Fruit fly (Drosophila melanogaster) whole organism, embryonic: Measurements from ENCODE around the gene CG32074.

Experiments
- Atf-2 ChIP-seq: fragments of 200-800 bp; sonication (Bioruptor generic); optimal IDR thresholded peaks from 2 replicates; lab custom pipeline; 2016; ENCODE audit warnings: missing biosample characterization, missing genetic modification characterization
- CG10321 ChIP-seq: fragments of 200-800 bp; sonication (Bioruptor generic); IDR thresholded peaks from 2 replicates; pipeline ENCODE4 v1.3.6; 2022; ENCODE audit warnings: missing biosample characterization, missing genetic modification characterization
- CG10543 ChIP-seq: fragments of 200-800 bp; sonication (Bioruptor generic); optimal IDR thresholded peaks from 3 replicates; lab custom pipeline; 2017; ENCODE audit warnings: missing biosample characterization, mild to moderate bottlenecking, missing genetic modification characterization, moderate library complexity
- CG10979 ChIP-seq: fragments of 200-800 bp; sonication (Bioruptor generic); optimal IDR thresholded peaks from 2 replicates; lab custom pipeline; 2018; ENCODE audit warnings: missing biosample characterization, mild to moderate bottlenecking, missing genetic modification characterization, moderate library complexity
- CG11398 ChIP-seq: fragments of 200-800 bp; sonication (Bioruptor generic); optimal IDR thresholded peaks from 2 replicates; lab custom pipeline; 2016; ENCODE audit warnings: missing biosample characterization, missing genetic modification characterization
- CG13894 ChIP-seq: fragments of 200-800 bp; sonication (Bioruptor generic); optimal IDR thresholded peaks from 3 replicates; lab custom pipeline; 2018; ENCODE audit warnings: missing biosample characterization, mild to moderate bottlenecking, missing genetic modification characterization, moderate library complexity
- CG14965 ChIP-seq: fragments of 200-800 bp; sonication (Bioruptor generic); optimal IDR thresholded peaks from 2 replicates; lab custom pipeline; 2016; ENCODE audit warnings: missing biosample characterization, missing genetic modification characterization, borderline replicate concordance
- CG15269 ChIP-seq: fragments of 200-800 bp; sonication (Bioruptor generic); optimal IDR thresholded peaks from 2 replicates; lab custom pipeline; 2018; ENCODE audit warnings: missing biosample characterization, mild to moderate bottlenecking, missing genetic modification characterization, moderate library complexity
- CG18262 ChIP-seq: fragments of 200-800 bp; optimal IDR thresholded peaks from 3 replicates; lab custom pipeline; 2019; ENCODE audit warnings: missing biosample characterization, mild to moderate bottlenecking, missing genetic modification characterization, moderate library complexity
- CG3726 ChIP-seq: fragments of 200-800 bp; sonication (Bioruptor generic); IDR thresholded peaks from 3 replicates; pipeline ENCODE4, ENCODE4 v1.3.6; 2022; ENCODE audit warnings: missing biosample characterization, missing genetic modification characterization
- CG3847 ChIP-seq: fragments of 200-800 bp; sonication (Bioruptor generic); IDR thresholded peaks from 2 replicates; pipeline ENCODE4 v1.3.6; 2022; ENCODE audit warnings: missing biosample characterization, missing genetic modification characterization
- CG42726 ChIP-seq: fragments of 200-800 bp; sonication (Bioruptor generic); IDR thresholded peaks from 2 replicates; pipeline ENCODE4 v1.3.6; 2022; ENCODE audit warnings: missing biosample characterization, missing genetic modification characterization; ENCODE audit not compliant: partially characterized antibody
- CG6272 ChIP-seq: fragments of 200-800 bp; sonication (Bioruptor generic); IDR thresholded peaks from 2 replicates; pipeline ENCODE4 v1.3.6; 2022; ENCODE audit warnings: missing biosample characterization, missing genetic modification characterization
- CG7928 ChIP-seq: fragments of 200-800 bp; sonication (Bioruptor generic); optimal IDR thresholded peaks from 2 replicates; lab custom pipeline; 2017; ENCODE audit warnings: missing biosample characterization, mild to moderate bottlenecking, missing genetic modification characterization
- CG8765 ChIP-seq: fragments of 200-800 bp; sonication (Bioruptor generic); IDR thresholded peaks from 2 replicates; pipeline ENCODE4 v1.3.6; 2022; ENCODE audit warnings: missing biosample characterization, missing genetic modification characterization
- CG9437 ChIP-seq: fragments of 200-800 bp; sonication (Bioruptor generic); optimal IDR thresholded peaks from 2 replicates; lab custom pipeline; 2018; ENCODE audit warnings: missing biosample characterization, mild to moderate bottlenecking, missing genetic modification characterization
- CTCF ChIP-seq: fragments of 200-800 bp; sonication (Bioruptor generic); optimal IDR thresholded peaks from 2 replicates; lab custom pipeline; 2017; ENCODE audit warnings: missing biosample characterization, mild to moderate bottlenecking, missing genetic modification characterization, moderate library complexity
- Camta ChIP-seq: fragments of 200-800 bp; sonication (Bioruptor generic); optimal IDR thresholded peaks from 2 replicates; lab custom pipeline; 2016; ENCODE audit warnings: missing biosample characterization, missing genetic modification characterization
- ERR ChIP-seq: fragments of 200-800 bp; sonication (Bioruptor generic); optimal IDR thresholded peaks from 2 replicates; lab custom pipeline; 2016; ENCODE audit warnings: missing biosample characterization, missing genetic modification characterization
- HLH3B ChIP-seq: fragments of 200-800 bp; sonication (Bioruptor generic); IDR thresholded peaks from 2 replicates; pipeline ENCODE4 v1.3.6; 2022; ENCODE audit warnings: missing biosample characterization, missing genetic modification characterization
- HLH4C ChIP-seq: fragments of 200-800 bp; sonication (Bioruptor generic); IDR thresholded peaks from 3 replicates; pipeline ENCODE4 v1.3.6; 2022; ENCODE audit warnings: missing biosample characterization, missing genetic modification characterization; ENCODE audit not compliant: partially characterized antibody
- Lim3 ChIP-seq: fragments of 200-800 bp; sonication (Bioruptor generic); IDR thresholded peaks from 2 replicates; pipeline ENCODE4 v1.3.6; 2022; ENCODE audit warnings: missing biosample characterization, missing genetic modification characterization
- MTF-1 ChIP-seq: fragments of 200-800 bp; sonication (Bioruptor generic); optimal IDR thresholded peaks from 2 replicates; lab custom pipeline; 2018; ENCODE audit warnings: missing biosample characterization, mild to moderate bottlenecking, missing genetic modification characterization, borderline replicate concordance
- Mad ChIP-seq: fragments of 200-800 bp; sonication (Bioruptor generic); optimal IDR thresholded peaks from 2 replicates; lab custom pipeline; 2016; ENCODE audit warnings: missing biosample characterization, missing genetic modification characterization
- NfI ChIP-seq: fragments of 200-800 bp; sonication (Bioruptor generic); optimal IDR thresholded peaks from 3 replicates; lab custom pipeline; 2018; ENCODE audit warnings: missing biosample characterization, mild to moderate bottlenecking, missing genetic modification characterization, moderate library complexity
- Optix ChIP-seq: fragments of 200-800 bp; sonication (Bioruptor generic); IDR thresholded peaks from 3 replicates; pipeline ENCODE4 v1.3.6; 2022; ENCODE audit warnings: missing biosample characterization, missing genetic modification characterization
- Rfx ChIP-seq: fragments of 200-800 bp; sonication (Bioruptor generic); IDR thresholded peaks from 2 replicates; pipeline ENCODE4 v1.3.6; 2022; ENCODE audit warnings: missing biosample characterization, missing genetic modification characterization
- Tbp ChIP-seq: fragments of >200 bp; optimal IDR thresholded peaks from 2 replicates; lab custom pipeline; 2018; ENCODE audit warnings: missing biosample characterization, missing genetic modification characterization
- YL-1 ChIP-seq: fragments of 200-800 bp; sonication (Bioruptor generic); optimal IDR thresholded peaks from 3 replicates; lab custom pipeline; 2017; ENCODE audit warnings: missing biosample characterization, mild to moderate bottlenecking, missing genetic modification characterization
- al ChIP-seq: fragments of 200-800 bp; sonication (Bioruptor generic); IDR thresholded peaks from 2 replicates; pipeline ENCODE4 v1.3.6; 2022; ENCODE audit warnings: missing biosample characterization, missing genetic modification characterization
- amos ChIP-seq: fragments of 200-800 bp; sonication (Bioruptor generic); IDR thresholded peaks from 2 replicates; pipeline ENCODE4 v1.3.6; 2022; ENCODE audit warnings: missing biosample characterization, missing genetic modification characterization; ENCODE audit not compliant: partially characterized antibody
- ara ChIP-seq: fragments of 200-800 bp; sonication (Bioruptor generic); IDR thresholded peaks from 2 replicates; pipeline ENCODE4 v1.3.6; 2022; ENCODE audit warnings: missing biosample characterization, missing genetic modification characterization
- ase ChIP-seq: fragments of 200-800 bp; sonication (Bioruptor generic); IDR thresholded peaks from 3 replicates; pipeline ENCODE4 v1.3.6; 2022; ENCODE audit warnings: missing biosample characterization, missing genetic modification characterization
- bcd ChIP-seq: fragments of 200-800 bp; sonication (Bioruptor generic); optimal IDR thresholded peaks from 2 replicates; lab custom pipeline; 2017; ENCODE audit warnings: missing biosample characterization, mild to moderate bottlenecking, missing genetic modification characterization
- bsh ChIP-seq, 2 experiments: fragments of 200-800 bp; sonication (Bioruptor generic); optimal IDR thresholded peaks; 2 replicates each; lab custom pipeline; 2017 to 2018; ENCODE audit warnings: mild to moderate bottlenecking in 2 of 2, missing biosample characterization in 2 of 2, missing genetic modification characterization in 2 of 2, moderate library complexity in 1 of 2
- dmrt99B ChIP-seq: fragments of 200-800 bp; sonication (Bioruptor generic); optimal IDR thresholded peaks from 2 replicates; lab custom pipeline; 2018; ENCODE audit warnings: missing biosample characterization, mild to moderate bottlenecking, missing genetic modification characterization, moderate library complexity
- ems ChIP-seq: fragments of 200-800 bp; sonication (Bioruptor generic); optimal IDR thresholded peaks from 3 replicates; lab custom pipeline; 2016; ENCODE audit warnings: missing biosample characterization, missing genetic modification characterization
- eve ChIP-seq, 2 experiments: fragments of >200 bp; optimal IDR thresholded peaks; 2 replicates each; lab custom pipeline; 2017; ENCODE audit warnings: missing biosample characterization in 2 of 2, missing genetic modification characterization in 2 of 2
- exex ChIP-seq: fragments of 200-800 bp; sonication (Bioruptor generic); optimal IDR thresholded peaks from 4 replicates; lab custom pipeline; 2018; ENCODE audit warnings: missing biosample characterization, mild to moderate bottlenecking, missing genetic modification characterization, moderate library complexity
- gcm2 ChIP-seq: fragments of 200-800 bp; sonication (Bioruptor generic); optimal IDR thresholded peaks from 2 replicates; lab custom pipeline; 2016; ENCODE audit warnings: missing biosample characterization, missing genetic modification characterization
- h ChIP-seq: fragments of >200 bp; optimal IDR thresholded peaks from 2 replicates; lab custom pipeline; 2017
- ind ChIP-seq: fragments of 200-800 bp; sonication (Bioruptor generic); optimal IDR thresholded peaks from 3 replicates; lab custom pipeline; 2016; ENCODE audit warnings: missing biosample characterization, missing genetic modification characterization
- jigr1 ChIP-seq: fragments of 200-800 bp; sonication (Bioruptor generic); IDR thresholded peaks from 3 replicates; pipeline ENCODE4 v1.3.6; 2022; ENCODE audit warnings: missing biosample characterization, missing genetic modification characterization
- nau ChIP-seq: fragments of 200-800 bp; sonication (Bioruptor generic); optimal IDR thresholded peaks from 3 replicates; lab custom pipeline; 2017; ENCODE audit warnings: missing biosample characterization, mild to moderate bottlenecking, missing genetic modification characterization, missing genetic modification reagents
- oc ChIP-seq: fragments of 200-800 bp; sonication (Bioruptor generic); optimal IDR thresholded peaks from 2 replicates; lab custom pipeline; 2018; ENCODE audit warnings: missing biosample characterization, mild to moderate bottlenecking, missing genetic modification characterization, moderate library complexity
- odd ChIP-seq: fragments of 200-800 bp; sonication (Bioruptor generic); optimal IDR thresholded peaks from 2 replicates; lab custom pipeline; 2017; ENCODE audit warnings: missing biosample characterization, mild to moderate bottlenecking, missing genetic modification characterization
- pho ChIP-seq: fragments of 200-800 bp; sonication (Bioruptor generic); optimal IDR thresholded peaks from 2 replicates; lab custom pipeline; 2016; ENCODE audit warnings: missing biosample characterization, missing genetic modification characterization
- ranshi ChIP-seq: fragments of 200-800 bp; sonication (Bioruptor generic); IDR thresholded peaks from 2 replicates; pipeline ENCODE4 v1.3.6; 2022; ENCODE audit warnings: missing biosample characterization, missing genetic modification characterization
- repo ChIP-seq: fragments of 200-800 bp; sonication (Bioruptor generic); optimal IDR thresholded peaks from 2 replicates; lab custom pipeline; 2016; ENCODE audit warnings: missing biosample characterization, missing genetic modification characterization
- unpg ChIP-seq: fragments of 200-800 bp; sonication (Bioruptor generic); optimal IDR thresholded peaks from 3 replicates; lab custom pipeline; 2018; ENCODE audit warnings: missing biosample characterization, mild to moderate bottlenecking, missing genetic modification characterization, moderate library complexity
- zen ChIP-seq: fragments of 200-800 bp; sonication (Bioruptor generic); optimal IDR thresholded peaks from 3 replicates; lab custom pipeline; 2018; ENCODE audit warnings: missing biosample characterization, mild to moderate bottlenecking, missing genetic modification characterization, moderate library complexity

Gene CG32074

DNA sequence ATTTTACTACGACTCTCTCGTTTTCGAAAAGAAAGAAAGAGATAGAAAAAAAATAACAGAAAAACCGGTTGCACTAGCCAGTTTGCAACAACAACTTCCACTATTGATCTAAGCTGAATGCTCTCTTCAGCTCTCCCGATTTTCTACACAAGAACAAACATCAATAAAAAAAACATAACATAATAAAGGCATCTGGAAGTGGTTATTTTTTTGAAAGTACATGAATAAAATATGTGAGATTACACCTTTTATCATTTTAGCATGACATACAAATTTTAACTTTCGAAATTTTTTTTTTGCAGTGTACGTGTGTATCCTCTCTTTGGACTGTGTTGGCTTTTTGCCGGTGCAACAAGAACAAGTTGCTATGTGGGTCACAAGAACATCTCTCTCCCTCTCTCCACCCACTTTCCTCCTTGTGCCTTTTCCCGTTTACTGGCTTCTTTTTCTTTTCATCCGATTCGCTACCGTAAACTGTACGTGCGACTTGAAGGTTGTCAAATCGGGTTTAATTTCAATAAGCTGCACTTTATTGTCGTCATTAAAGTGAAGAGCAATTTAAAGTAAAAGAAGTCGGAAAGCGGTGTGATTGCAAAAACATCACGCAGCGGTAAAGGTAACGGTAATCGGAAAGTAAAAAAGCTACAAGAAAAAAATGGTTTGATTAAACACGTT lies 47.4 kb downstream of the CG32074 start (continued):
- no peak for TF ChIP-seq amos
- TF ChIP-seq ERR = peak; percentile 87
- peak in 1 of 2 experiments; percentile 72 for TF ChIP-seq eve (GFP tag; optimal IDR thresholded peaks at IDR 0.05; lab: Kevin White, UChicago)
- TF ChIP-seq Lim3 (GFP tag; lab: Robert Waterston, UW) = peak; percentile 89
- peak; percentile 90 for TF ChIP-seq pho (GFP tag; lab: Kevin White, UChicago)
- peak; percentile 95 for TF ChIP-seq odd (GFP tag; lab: Kevin White, UChicago)
- peak; percentile 96 for TF ChIP-seq ranshi
- TF ChIP-seq CG7928 (GFP tag; lab: Kevin White, UChicago) = peak; percentile 61
- TF ChIP-seq Camta = peak; percentile 97
- TF ChIP-seq CG14965 = peak; percentile 85
- peak; percentile 69 for TF ChIP-seq CTCF (GFP tag; lab: Kevin White, UChicago)
- peak; percentile 86 for TF ChIP-seq Mad (GFP tag; lab: Kevin White, UChicago)
- peak; percentile 66 for TF ChIP-seq CG10543 (GFP tag; lab: Kevin White, UChicago)
- peak; percentile 95 for TF ChIP-seq bcd
- TF ChIP-seq CG10321 (GFP tag; lab: Robert Waterston, UW) = peak; percentile 81
- no peak for TF ChIP-seq h (lab: Kevin White, UChicago)
- no peak for TF ChIP-seq HLH4C (GFP tag; lab: Robert Waterston, UW)
- TF ChIP-seq CG6272 (GFP tag; lab: Robert Waterston, UW) = peak; percentile 88
- peak; percentile 96 for TF ChIP-seq CG3726
- TF ChIP-seq Atf-2 (GFP tag; lab: Kevin White, UChicago) = peak; percentile 97
- TF ChIP-seq CG13894 (tag; lab: Kevin White, UChicago) = no peak
- no peak for TF ChIP-seq Tbp (GFP tag; lab: Kevin White, UChicago)
- TF ChIP-seq CG11398 (GFP tag; lab: Kevin White, UChicago) = peak; percentile 98
- peak; percentile 92 for TF ChIP-seq ems (GFP tag; lab: Kevin White, UChicago)
- TF ChIP-seq CG9437 = peak; percentile 92
- TF ChIP-seq NfI (GFP tag; lab: Kevin White, UChicago) = peak; percentile 95
- peak; percentile 87 for TF ChIP-seq CG8765 (GFP tag; lab: Robert Waterston, UW)
- TF ChIP-seq gcm2 = peak; percentile 95
- peak; percentile 86 for TF ChIP-seq MTF-1 (GFP tag; lab: Kevin White, UChicago)
- TF ChIP-seq ase (GFP tag; lab: Robert Waterston, UW) = peak; percentile 95
- TF ChIP-seq repo (GFP tag; lab: Kevin White, UChicago) = peak; percentile 96
- peak; percentile 99 for TF ChIP-seq CG10979 (tag; lab: Kevin White, UChicago)
- TF ChIP-seq dmrt99B = peak; percentile 97
- peak; percentile 97 for TF ChIP-seq CG15269 (tag; lab: Kevin White, UChicago)
- TF ChIP-seq al (GFP tag; lab: Robert Waterston, UW) = peak; percentile 84
- peak; percentile 94 for TF ChIP-seq zen (tag; lab: Kevin White, UChicago)
- peak; percentile 94 for TF ChIP-seq ind
- TF ChIP-seq Rfx (GFP tag; lab: Robert Waterston, UW) = peak; percentile 95
- TF ChIP-seq Optix (GFP tag; lab: Robert Waterston, UW) = peak; percentile 86; the same call in 2 of the 3 replicates
- TF ChIP-seq jigr1 (GFP tag; lab: Robert Waterston, UW) = peak; percentile 87
- TF ChIP-seq HLH3B (GFP tag; lab: Robert Waterston, UW) = peak; percentile 98
- no peak for TF ChIP-seq CG42726
- peak; percentile 97 to 99 for TF ChIP-seq bsh (GFP tag; optimal IDR thresholded peaks at IDR 0.05; lab: Kevin White, UChicago)
- peak; percentile 90 for TF ChIP-seq CG3847 (GFP tag; lab: Robert Waterston, UW)
- peak; percentile 98 for TF ChIP-seq CG18262 (tag; lab: Kevin White, UChicago)
- peak; percentile 97 for TF ChIP-seq unpg
- TF ChIP-seq YL-1 = peak; percentile 91
- TF ChIP-seq oc (tag; lab: Kevin White, UChicago) = peak; percentile 98
- peak; percentile 97 for TF ChIP-seq ara (GFP tag; lab: Robert Waterston, UW)
- peak; percentile 22 for TF ChIP-seq exex (tag; lab: Kevin White, UChicago)
- no peak for TF ChIP-seq nau (GFP tag; lab: Kevin White, UChicago)
